Worm (Caenorhabditis elegans) whole organism, midembryonic: ENCODE data around the gene H03G16.6.
A peak's percentile ranks its signal among the peaks of the same experiment; 100 is the strongest.

Experiments
- T22C8.4 ChIP-seq: fragments of 200-800 bp; sonication (Bioruptor generic); IDR thresholded peaks from 2 replicates; pipeline ENCODE4 v1.3.6; 2022; ENCODE audit warnings: missing genetic modification characterization, missing compliant biosample characterization
- cog-1 ChIP-seq: sonication (generic microtip); optimal IDR thresholded peaks from 2 replicates; lab custom pipeline; 2016; ENCODE audit warnings: missing genetic modification characterization, missing compliant biosample characterization
- flt-1 ChIP-seq: fragments of 200-800 bp; sonication (Bioruptor generic); IDR thresholded peaks from 2 replicates; pipeline ENCODE4 v1.3.6; 2022; ENCODE audit warnings: missing genetic modification characterization, missing compliant biosample characterization
- klf-2 ChIP-seq: fragments of 200-800 bp; sonication (Bioruptor generic); conservative IDR thresholded peaks from 2 replicates; pipeline ENCODE4 v1.3.6; 2022; ENCODE audit warnings: missing genetic modification reagents, missing genetic modification characterization, missing compliant biosample characterization
- med-1 ChIP-seq: sonication (generic microtip); optimal IDR thresholded peaks from 2 replicates; lab custom pipeline; 2017; ENCODE audit warnings: missing genetic modification characterization, mild to moderate bottlenecking, missing compliant biosample characterization, antibody characterized with exemption, missing genetic modification reagents; ENCODE audit not compliant: insufficient read depth
- ref-1 ChIP-seq: fragments of 200-800 bp; sonication (Bioruptor generic); conservative IDR thresholded peaks from 2 replicates; pipeline ENCODE4 v1.3.6; 2022; ENCODE audit warnings: missing genetic modification reagents, missing genetic modification characterization, missing compliant biosample characterization
- tab-1 ChIP-seq: fragments of 200-800 bp; sonication (Bioruptor generic); IDR thresholded peaks from 2 replicates; pipeline ENCODE4 v1.3.6; 2022; ENCODE audit warnings: missing genetic modification characterization, missing compliant biosample characterization
- ztf-23 ChIP-seq: fragments of 200-800 bp; sonication (Bioruptor generic); IDR thresholded peaks from 2 replicates; pipeline ENCODE4 v1.3.6; 2022; ENCODE audit warnings: missing genetic modification reagents, missing genetic modification characterization, missing compliant biosample characterization
- ztf-29 ChIP-seq: fragments of 200-800 bp; sonication (Bioruptor generic); IDR thresholded peaks from 2 replicates; pipeline ENCODE4 v1.3.6; 2022; ENCODE audit warnings: missing genetic modification reagents, missing genetic modification characterization, missing compliant biosample characterization

The H03G16.6 gene

DNA sequence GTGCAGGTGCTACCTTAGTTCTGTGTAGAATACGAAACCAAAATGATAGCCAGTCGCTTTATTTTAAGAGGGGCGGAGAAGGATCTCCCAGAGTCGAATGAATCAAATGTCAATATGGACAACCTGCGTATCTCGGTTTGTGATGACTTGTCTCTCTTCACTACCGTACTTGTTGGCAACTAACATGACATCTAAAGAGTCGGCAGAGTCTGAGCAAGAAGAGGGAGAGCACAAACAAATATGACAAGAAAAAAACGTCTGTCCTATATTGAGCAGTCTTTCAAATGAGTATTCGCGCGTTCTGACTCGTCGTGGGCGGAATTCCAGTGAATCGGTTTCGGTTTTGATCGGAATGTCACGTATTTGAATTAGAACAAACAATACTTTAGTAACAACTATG is 42.5 kb downstream of the H03G16.6 start, which contains the start of gene F09B12.7:
TSS of gene F09B12.7 (minus strand) at position 101 of the 400 bp plus-strand sequence.
- TF ChIP-seq flt-1 (GFP tag; lab: Robert Waterston, UW) = no peak
- TF ChIP-seq cog-1 = no peak
- TF ChIP-seq klf-2 (GFP tag; lab: Robert Waterston, UW) = no peak
- no peak for TF ChIP-seq ztf-23
- no peak for TF ChIP-seq ztf-29 (GFP tag; lab: Robert Waterston, UW)
- TF ChIP-seq T22C8.4 (GFP tag; lab: Robert Waterston, UW) = no peak
- TF ChIP-seq tab-1 (GFP tag; lab: Robert Waterston, UW) = no peak
- no peak for TF ChIP-seq ref-1 (GFP tag; lab: Robert Waterston, UW)
- no peak for TF ChIP-seq med-1 (GFP tag; lab: Kevin White, UChicago)

DNA sequence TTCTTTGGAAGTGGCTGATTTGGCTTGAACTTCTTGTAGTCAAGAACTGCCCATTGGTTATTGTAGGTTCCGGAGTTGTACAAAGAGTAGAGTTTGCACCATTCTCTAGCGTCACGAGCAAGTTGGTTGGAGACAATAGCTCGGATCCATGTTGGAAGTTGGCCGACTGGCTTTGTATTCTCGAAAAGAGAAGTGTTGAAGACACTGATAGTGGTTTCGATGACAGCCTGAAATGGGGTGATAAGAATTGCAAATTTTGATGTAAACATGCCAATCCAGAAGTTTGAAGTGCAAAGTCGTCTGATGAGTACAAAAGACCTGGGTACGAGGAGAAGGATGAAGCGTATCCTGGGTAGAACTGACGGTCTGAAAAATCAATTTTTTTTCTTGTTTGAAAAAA is 43.8 kb downstream of the H03G16.6 start:
- TF ChIP-seq ztf-29 (GFP tag; lab: Robert Waterston, UW) (no peak), klf-2 (GFP tag; lab: Robert Waterston, UW) (no peak), T22C8.4 (GFP tag; lab: Robert Waterston, UW) (no peak), cog-1 (no peak), med-1 (GFP tag; lab: Kevin White, UChicago) (no peak), ztf-23 (no peak), flt-1 (GFP tag; lab: Robert Waterston, UW) (no peak), ref-1 (GFP tag; lab: Robert Waterston, UW) (no peak), tab-1 (GFP tag; lab: Robert Waterston, UW) (no peak)

DNA sequence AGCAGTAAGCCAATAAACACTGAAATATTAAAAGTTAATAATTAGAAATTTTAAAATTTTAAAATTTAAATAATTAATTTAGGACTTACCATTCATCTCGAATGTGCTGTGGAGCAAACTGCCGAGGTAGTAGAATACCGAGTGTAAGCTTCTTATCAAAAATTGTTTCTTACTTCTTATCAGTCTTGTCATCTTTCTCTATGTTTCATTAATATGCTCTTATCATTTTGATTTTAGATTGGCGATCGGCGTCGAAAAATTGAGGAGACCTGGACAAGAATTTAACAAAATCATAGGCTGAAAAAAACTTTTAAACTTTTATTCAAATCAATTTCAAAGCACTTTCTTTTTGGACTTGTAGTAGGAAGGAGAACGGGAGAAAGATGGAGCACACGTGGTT is 45.3 kb downstream of the H03G16.6 start, which contains the start of gene F09B12.3:
TSS of gene F09B12.3 (minus strand) at position 192 of the 400 bp plus-strand sequence.
- TF ChIP-seq med-1 (GFP tag; lab: Kevin White, UChicago) (no peak), klf-2 (GFP tag; lab: Robert Waterston, UW) (no peak), tab-1 (GFP tag; lab: Robert Waterston, UW) (no peak), ztf-23 (no peak), cog-1 (no peak), ref-1 (GFP tag; lab: Robert Waterston, UW) (no peak)

DNA sequence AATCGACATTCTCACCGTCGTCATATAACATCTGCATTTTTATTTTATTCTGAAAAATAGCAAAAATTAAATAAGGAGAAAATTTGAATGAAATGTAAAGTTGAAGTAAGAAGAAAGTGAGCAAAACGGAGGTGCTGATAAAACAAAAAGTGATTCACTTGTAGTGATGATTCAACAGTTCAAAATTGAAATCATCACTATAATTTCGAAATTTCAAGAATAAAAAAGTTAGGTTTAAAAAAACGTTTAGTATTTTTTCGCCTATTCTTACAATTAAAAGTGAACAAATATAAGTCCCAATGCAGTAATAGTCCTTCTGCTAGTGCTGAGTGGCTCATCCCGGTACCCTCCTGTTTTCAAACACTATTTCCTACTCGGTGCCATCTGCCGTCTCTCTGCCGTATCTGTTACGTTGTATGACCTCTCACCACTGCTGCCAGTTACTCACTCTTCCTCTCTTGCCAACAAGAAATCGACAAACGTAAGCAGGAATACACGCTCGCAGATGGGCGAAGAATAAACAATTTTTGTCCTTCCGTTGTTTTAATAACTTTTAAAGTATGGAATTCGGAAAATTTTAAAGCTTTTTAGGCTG is 48.0 kb downstream of the H03G16.6 start, which contains the start of gene dhhc-1:
TSS of gene dhhc-1 (minus strand) at position 51 of the 595 bp plus-strand sequence.
- TF ChIP-seq tab-1 (GFP tag; lab: Robert Waterston, UW) (0 out of 2 replicates have a peak, but pooled peaks have one; percentile 45), klf-2 (GFP tag; lab: Robert Waterston, UW) (no peak), med-1 (GFP tag; lab: Kevin White, UChicago) (no peak), flt-1 (GFP tag; lab: Robert Waterston, UW) (0 out of 2 replicates have a peak, but pooled peaks have one; percentile 12), ref-1 (GFP tag; lab: Robert Waterston, UW) (no peak), ztf-23 (0 out of 2 replicates have a peak, but pooled peaks have one; percentile 26), cog-1 (peak; percentile 3)
